Worm (Caenorhabditis elegans): ENCODE results near the gene F49E10.2.

F49E10.2 gene

DNA sequence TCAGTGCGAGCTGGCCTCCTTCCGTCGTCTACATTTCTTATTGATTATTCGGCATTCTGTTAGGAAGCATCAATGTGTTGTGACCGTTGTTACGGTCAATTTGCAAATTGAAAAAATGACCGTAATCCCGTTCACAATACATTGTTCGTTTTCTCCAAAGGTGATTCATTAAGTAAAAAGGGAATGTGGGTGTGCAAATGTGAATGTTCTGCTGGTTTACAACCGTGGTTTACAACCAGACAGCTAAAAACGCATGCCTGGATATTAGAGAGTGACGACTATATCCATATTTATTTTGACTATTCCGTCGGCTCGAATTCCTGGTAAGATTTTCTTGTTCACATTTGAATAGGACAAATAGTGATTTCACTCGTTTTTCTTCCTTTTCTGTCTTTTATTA is 28.9 kb downstream of the F49E10.2 start, which contains the start of gene capa-1:
TSS of gene capa-1 (plus strand) at position 301 of the 400 bp plus-strand sequence.
- TF ChIP-seq egl-27 (tag; optimal IDR thresholded peaks at IDR 0.05): no peak
- TF ChIP-seq sem-4 (tag; optimal IDR thresholded peaks at IDR 0.05): no peak
- TF ChIP-seq nhr-6 (tag; optimal IDR thresholded peaks at IDR 0.05): no peak
- TF ChIP-seq fos-1 (tag; optimal IDR thresholded peaks at IDR 0.05): no peak
- TF ChIP-seq elt-3 (tag; optimal IDR thresholded peaks at IDR 0.05): no peak
- no peak for TF ChIP-seq nhr-21 (tag; optimal IDR thresholded peaks at IDR 0.05)
- TF ChIP-seq R02D3.7 (tag; optimal IDR thresholded peaks at IDR 0.05): no peak
- TF ChIP-seq nhr-12 (tag; optimal IDR thresholded peaks at IDR 0.05): no peak
- TF ChIP-seq snpc-4 (tag; optimal IDR thresholded peaks at IDR 0.05): no peak
- no peak for TF ChIP-seq ztf-4 (tag; optimal IDR thresholded peaks at IDR 0.05)
- TF ChIP-seq sma-9 (GFP tag; optimal IDR thresholded peaks at IDR 0.05): no peak
- TF ChIP-seq sma-9 (tag; optimal IDR thresholded peaks at IDR 0.05): no peak
- no peak for TF ChIP-seq dmd-4 (tag; optimal IDR thresholded peaks at IDR 0.05)
- no peak for TF ChIP-seq nhr-23 (tag; optimal IDR thresholded peaks at IDR 0.05)
- no peak for TF ChIP-seq F13H6.1 (tag; optimal IDR thresholded peaks at IDR 0.05)

DNA sequence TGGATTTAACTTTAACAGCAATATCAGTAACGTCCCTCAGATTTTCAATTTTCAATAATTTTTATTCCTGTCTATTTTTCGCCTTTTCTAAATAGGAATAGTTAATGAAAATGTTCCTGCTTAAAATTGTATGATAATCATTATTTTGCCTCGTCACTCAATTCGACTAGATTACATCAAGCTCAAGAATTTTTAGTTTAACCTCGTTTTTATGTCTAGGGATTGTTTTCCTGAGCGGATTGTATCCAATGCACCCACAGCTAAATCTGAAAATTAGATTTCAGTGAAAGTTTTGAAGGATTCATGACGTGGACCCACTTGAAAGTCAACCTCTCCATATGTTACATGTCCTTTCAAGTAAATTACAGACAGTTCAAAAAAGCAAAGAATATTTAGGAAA is 33.5 kb downstream of the F49E10.2 start:
- TF ChIP-seq ama-1 (optimal IDR thresholded peaks at IDR 0.05) (no peak), unc-62 (GFP tag; optimal IDR thresholded peaks at IDR 0.05) (no peak), nhr-6 (tag; optimal IDR thresholded peaks at IDR 0.05) (no peak), lin-11 (tag; optimal IDR thresholded peaks at IDR 0.05) (no peak), unc-55 (GFP tag; optimal IDR thresholded peaks at IDR 0.05) (no peak), gmeb-1 (tag; optimal IDR thresholded peaks at IDR 0.05) (no peak), aly-2 (tag; optimal IDR thresholded peaks at IDR 0.05) (no peak), peb-1 (tag; optimal IDR thresholded peaks at IDR 0.05) (no peak), sma-3 (GFP tag; optimal IDR thresholded peaks at IDR 0.05) (no peak), elt-3 (tag; optimal IDR thresholded peaks at IDR 0.05) (no peak), Y55F3AM.14 (GFP tag; optimal IDR thresholded peaks at IDR 0.05) (no peak)

DNA sequence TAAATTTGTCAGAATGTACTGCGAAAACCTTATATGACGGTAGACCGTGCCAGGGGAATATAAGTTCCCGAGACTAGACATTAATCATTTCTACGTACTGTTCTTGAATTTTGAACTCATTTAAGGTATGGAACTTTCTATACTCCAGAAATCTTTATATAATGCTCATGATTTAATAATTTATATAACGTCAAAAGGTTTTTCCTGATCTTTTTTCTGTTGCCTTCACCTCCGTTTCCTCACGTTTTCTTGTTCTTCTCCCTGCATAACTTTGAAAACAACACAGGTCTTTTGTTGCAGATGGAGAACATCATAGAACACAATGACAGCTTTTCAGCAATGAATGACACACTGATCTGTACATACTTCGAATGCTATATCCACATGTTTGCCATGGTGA is 40.6 kb downstream of the F49E10.2 start, which contains the start of gene egl-6:
TSS of gene egl-6 (plus strand) at position 301 of the 400 bp plus-strand sequence.
- TF ChIP-seq sma-3 (GFP tag; optimal IDR thresholded peaks at IDR 0.05): no peak
- no peak for TF ChIP-seq nhr-11 (tag; optimal IDR thresholded peaks at IDR 0.05)
- no peak for TF ChIP-seq lin-11 (tag; optimal IDR thresholded peaks at IDR 0.05)
- no peak for TF ChIP-seq mdl-1 (tag; optimal IDR thresholded peaks at IDR 0.05)
- TF ChIP-seq nhr-237 (tag; optimal IDR thresholded peaks at IDR 0.05): no peak
- TF ChIP-seq egl-27 (tag; optimal IDR thresholded peaks at IDR 0.05): no peak
- no peak for TF ChIP-seq elt-1 (tag; optimal IDR thresholded peaks at IDR 0.05)
- no peak for TF ChIP-seq sem-4 (tag; optimal IDR thresholded peaks at IDR 0.05)
- no peak for TF ChIP-seq ZK546.5 (tag; optimal IDR thresholded peaks at IDR 0.05)
- TF ChIP-seq skn-1 (tag; optimal IDR thresholded peaks at IDR 0.05): no peak
- no peak for TF ChIP-seq alr-1 (tag; optimal IDR thresholded peaks at IDR 0.05)
- TF ChIP-seq ztf-11 (tag; optimal IDR thresholded peaks at IDR 0.05): no peak
- TF ChIP-seq ama-1 (optimal IDR thresholded peaks at IDR 0.05): no peak
- no peak for TF ChIP-seq nhr-12 (tag; optimal IDR thresholded peaks at IDR 0.05)
- no peak for TF ChIP-seq lin-39 (tag; optimal IDR thresholded peaks at IDR 0.05)
- TF ChIP-seq snpc-4 (tag; optimal IDR thresholded peaks at IDR 0.05): no peak

DNA sequence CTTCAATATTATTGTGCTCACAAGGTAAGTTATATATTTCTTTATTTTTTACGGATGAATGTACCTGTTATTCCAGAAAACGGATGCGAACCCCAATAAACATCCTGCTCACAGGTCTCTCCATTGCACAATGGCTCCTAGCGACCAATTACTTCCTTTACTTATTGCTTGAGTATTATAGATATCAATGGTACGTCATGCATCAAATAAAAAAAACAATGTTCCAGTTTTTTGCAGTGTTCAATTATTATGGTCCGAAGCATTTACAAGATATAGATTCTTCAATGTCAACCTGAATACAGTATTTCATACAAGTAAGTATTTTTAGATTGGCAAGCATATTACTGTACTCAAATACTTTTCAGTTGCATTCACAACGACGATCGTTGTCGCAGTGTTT is 42.7 kb downstream of the F49E10.2 start:
- TF ChIP-seq F13H6.1 (tag; optimal IDR thresholded peaks at IDR 0.05) (no peak), nhr-12 (tag; optimal IDR thresholded peaks at IDR 0.05) (no peak)

DNA sequence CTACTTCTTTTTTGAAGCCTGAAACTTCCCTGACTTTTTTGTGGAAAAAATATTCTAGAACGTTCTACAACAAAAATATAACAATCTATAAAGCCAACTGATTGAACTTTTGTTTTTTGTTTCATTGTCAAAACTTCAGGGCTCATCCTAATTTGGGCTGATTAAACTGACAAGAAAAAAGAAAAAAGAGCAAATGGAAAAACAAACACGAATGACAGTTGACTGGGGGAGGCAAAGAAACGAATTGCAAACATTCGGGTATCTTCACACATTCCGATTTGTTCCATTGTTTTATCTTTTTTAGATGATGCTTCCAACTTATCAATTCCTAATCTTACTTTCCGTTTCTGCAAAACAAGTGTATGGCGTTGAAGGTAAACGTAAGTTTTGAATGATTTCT is 45.3 kb downstream of the F49E10.2 start, which contains the start of gene C46F4.3:
TSS of gene C46F4.3 (plus strand) at position 301 of the 400 bp plus-strand sequence.
- TF ChIP-seq ama-1 (optimal IDR thresholded peaks at IDR 0.05) (no peak), nhr-21 (tag; optimal IDR thresholded peaks at IDR 0.05) (no peak), nhr-10 (tag; optimal IDR thresholded peaks at IDR 0.05) (no peak), unc-55 (GFP tag; optimal IDR thresholded peaks at IDR 0.05) (no peak), elt-1 (tag; optimal IDR thresholded peaks at IDR 0.05) (no peak), fos-1 (tag; optimal IDR thresholded peaks at IDR 0.05) (no peak), unc-39 (tag; optimal IDR thresholded peaks at IDR 0.05) (no peak), elt-3 (tag; optimal IDR thresholded peaks at IDR 0.05) (no peak)
